Worm (Caenorhabditis elegans) whole organism, young adult: ENCODE measurements around the gene cht-3.
A peak's percentile ranks its signal among the peaks of the same experiment; 100 is the strongest.

Experiments used
- hrde-1 ChIP-seq: sonication (generic microtip); optimal IDR thresholded peaks from 2 replicates; lab custom pipeline; 2016; ENCODE audit warnings: missing genetic modification characterization, mild to moderate bottlenecking, missing compliant biosample characterization, moderate library complexity, missing genotype, missing genetic modification reagents, borderline replicate concordance
- mcd-1 ChIP-seq: fragments of 200-800 bp; sonication (Bioruptor generic); IDR thresholded peaks from 2 replicates; pipeline ENCODE4 v1.3.6; 2022; ENCODE audit warnings: missing genetic modification reagents, missing genetic modification characterization, missing compliant biosample characterization
- unc-62 ChIP-seq: fragments of 150-350 bp; optimal IDR thresholded peaks from 2 replicates; lab custom pipeline; 2014; ENCODE audit warnings: missing biosample characterization, missing genetic modification reagents, missing genetic modification characterization

ce11 chrIV:7049672-7050206 is 46.3 kb downstream of the cht-3 start, which contains the start of gene nhr-105:
- TF ChIP-seq hrde-1 (tag; lab: Kevin White, UChicago) (no peak), mcd-1 (GFP tag; lab: Robert Waterston, UW) (no peak), unc-62 (GFP tag; lab: Kevin White, UChicago) (peak; percentile 36)
